Fruit fly (Drosophila melanogaster) whole organism, prepupa: ENCODE measurements around the gene CG7381.

Source experiments
- Blimp-1 ChIP-seq: fragments of 200-800 bp; sonication (Bioruptor generic); optimal IDR thresholded peaks from 3 replicates; lab custom pipeline; 2017; ENCODE audit warnings: missing biosample characterization, missing genetic modification characterization, mild to moderate bottlenecking, moderate library complexity, missing genetic modification reagents
- CG10631 ChIP-seq: fragments of 200-800 bp; sonication (Bioruptor generic); optimal IDR thresholded peaks from 2 replicates; lab custom pipeline; 2016; ENCODE audit warnings: missing biosample characterization, missing genetic modification characterization
- CG10669 ChIP-seq: fragments of 200-800 bp; sonication (Bioruptor generic); optimal IDR thresholded peaks from 3 replicates; lab custom pipeline; 2018; ENCODE audit warnings: missing biosample characterization, mild to moderate bottlenecking, missing genetic modification characterization, moderate library complexity
- CG11294 ChIP-seq: fragments of 200-800 bp; sonication (Bioruptor generic); IDR thresholded peaks from 2 replicates; pipeline ENCODE4 v1.3.6; 2022; ENCODE audit warnings: missing biosample characterization, missing genetic modification characterization
- CG11762 ChIP-seq: fragments of 200-800 bp; sonication (Bioruptor generic); optimal IDR thresholded peaks from 3 replicates; lab custom pipeline; 2016; ENCODE audit warnings: missing biosample characterization, missing genetic modification characterization; ENCODE audit not compliant: insufficient read depth
- CG11902 ChIP-seq: fragments of 200-800 bp; sonication (Bioruptor generic); optimal IDR thresholded peaks from 3 replicates; lab custom pipeline; 2016; ENCODE audit warnings: missing biosample characterization, missing genetic modification characterization
- CG15336 ChIP-seq: fragments of 200-800 bp; sonication (Bioruptor generic); IDR thresholded peaks from 2 replicates; pipeline ENCODE4 v1.3.6; 2022; ENCODE audit warnings: missing biosample characterization, missing genetic modification characterization
- CG1621 ChIP-seq: fragments of 200-800 bp; sonication (Bioruptor generic); optimal IDR thresholded peaks from 3 replicates; lab custom pipeline; 2018; ENCODE audit warnings: missing biosample characterization, mild to moderate bottlenecking, missing genetic modification characterization
- CG16779 ChIP-seq: fragments of 200-800 bp; sonication (Bioruptor generic); optimal IDR thresholded peaks from 3 replicates; lab custom pipeline; 2017; ENCODE audit warnings: missing biosample characterization, mild to moderate bottlenecking, missing genetic modification characterization
- CG31627 ChIP-seq: fragments of 200-800 bp; sonication (Bioruptor generic); optimal IDR thresholded peaks from 3 replicates; lab custom pipeline; 2016; ENCODE audit warnings: missing biosample characterization, missing genetic modification characterization
- CG34406 ChIP-seq: fragments of 200-800 bp; sonication (Bioruptor generic); optimal IDR thresholded peaks from 3 replicates; lab custom pipeline; 2016; ENCODE audit warnings: missing biosample characterization, missing genetic modification characterization
- CG3919 ChIP-seq: fragments of 200-800 bp; sonication (Bioruptor generic); optimal IDR thresholded peaks from 3 replicates; lab custom pipeline; 2016; ENCODE audit warnings: missing biosample characterization, missing genetic modification characterization
- CG4318 ChIP-seq: fragments of 200-800 bp; sonication (Bioruptor generic); optimal IDR thresholded peaks from 3 replicates; lab custom pipeline; 2017; ENCODE audit warnings: missing biosample characterization, mild to moderate bottlenecking, missing genetic modification characterization
- CG6163 ChIP-seq: fragments of 200-800 bp; sonication (Bioruptor generic); IDR thresholded peaks from 3 replicates; pipeline ENCODE4 v1.3.6; 2022; ENCODE audit warnings: missing biosample characterization, missing genetic modification characterization
- CG6276 ChIP-seq: fragments of 200-800 bp; sonication (Bioruptor generic); optimal IDR thresholded peaks from 2 replicates; lab custom pipeline; 2017; ENCODE audit warnings: missing biosample characterization, mild to moderate bottlenecking, missing genetic modification characterization
- CG6792 ChIP-seq: fragments of 200-800 bp; sonication (Bioruptor generic); optimal IDR thresholded peaks from 3 replicates; lab custom pipeline; 2016; ENCODE audit warnings: missing biosample characterization, missing genetic modification characterization
- CG6808 ChIP-seq: fragments of 200-800 bp; sonication (Bioruptor generic); optimal IDR thresholded peaks from 3 replicates; lab custom pipeline; 2017; ENCODE audit warnings: missing biosample characterization, missing genetic modification characterization, mild to moderate bottlenecking, moderate library complexity, missing genetic modification reagents
- CG6854 ChIP-seq: fragments of 200-800 bp; sonication (Bioruptor generic); optimal IDR thresholded peaks from 2 replicates; lab custom pipeline; 2017; ENCODE audit warnings: missing biosample characterization, mild to moderate bottlenecking, missing genetic modification characterization
- CG8119 ChIP-seq: fragments of 200-800 bp; sonication (Bioruptor generic); IDR thresholded peaks from 3 replicates; pipeline ENCODE4 v1.3.6; 2022; ENCODE audit warnings: missing biosample characterization, missing genetic modification characterization
- CG8319 ChIP-seq: fragments of 200-800 bp; sonication (Bioruptor generic); optimal IDR thresholded peaks from 3 replicates; lab custom pipeline; 2016; ENCODE audit warnings: missing biosample characterization, missing genetic modification characterization
- CG9139 ChIP-seq: fragments of 200-800 bp; sonication (Bioruptor generic); optimal IDR thresholded peaks from 3 replicates; lab custom pipeline; 2017; ENCODE audit warnings: missing biosample characterization, mild to moderate bottlenecking, missing genetic modification characterization
- Eip75B ChIP-seq: fragments of 200-800 bp; sonication (Bioruptor generic); optimal IDR thresholded peaks from 3 replicates; lab custom pipeline; 2016; ENCODE audit warnings: missing biosample characterization, missing genetic modification characterization
- Eip78C ChIP-seq: fragments of 200-800 bp; sonication (Bioruptor generic); peaks from one replicate; lab custom pipeline; 2016; ENCODE audit warnings: missing biosample characterization, missing genetic modification characterization
- Eip93F ChIP-seq: fragments of 200-800 bp; sonication (Bioruptor generic); optimal IDR thresholded peaks from 2 replicates; lab custom pipeline; 2016; ENCODE audit warnings: missing biosample characterization, mild to moderate bottlenecking, missing genetic modification characterization
- Ets21C ChIP-seq: fragments of 200-800 bp; sonication (Bioruptor generic); optimal IDR thresholded peaks from 3 replicates; lab custom pipeline; 2016; ENCODE audit warnings: missing biosample characterization, missing genetic modification characterization
- Gug ChIP-seq: fragments of 200-800 bp; sonication (Bioruptor generic); IDR thresholded peaks from 2 replicates; pipeline ENCODE4 v1.3.6; 2022; ENCODE audit warnings: missing biosample characterization, missing genetic modification characterization
- Hr38 ChIP-seq: sonication (Bioruptor generic); optimal IDR thresholded peaks from 2 replicates; lab custom pipeline; 2016; ENCODE audit warnings: missing biosample characterization, missing genetic modification characterization
- Hr4 ChIP-seq: fragments of 200-800 bp; sonication (Bioruptor generic); optimal IDR thresholded peaks from 3 replicates; lab custom pipeline; 2016; ENCODE audit warnings: missing biosample characterization, missing genetic modification characterization
- Lpt ChIP-seq: fragments of 200-800 bp; sonication (Bioruptor generic); optimal IDR thresholded peaks from 3 replicates; lab custom pipeline; 2016; ENCODE audit warnings: missing biosample characterization, missing genetic modification characterization
- Met ChIP-seq: fragments of 200-800 bp; sonication (Bioruptor generic); optimal IDR thresholded peaks from 3 replicates; lab custom pipeline; 2016; ENCODE audit warnings: missing biosample characterization, missing genetic modification characterization
- OdsH ChIP-seq: fragments of 200-800 bp; sonication (Bioruptor generic); optimal IDR thresholded peaks from 3 replicates; lab custom pipeline; 2016; ENCODE audit warnings: missing biosample characterization, missing genetic modification characterization
- Sox14 ChIP-seq: fragments of 200-800 bp; sonication (Bioruptor generic); optimal IDR thresholded peaks from 3 replicates; lab custom pipeline; 2016; ENCODE audit warnings: missing biosample characterization, missing genetic modification characterization
- acj6 ChIP-seq: fragments of 200-800 bp; sonication (Bioruptor generic); optimal IDR thresholded peaks from 3 replicates; lab custom pipeline; 2016; ENCODE audit warnings: missing biosample characterization, missing genetic modification characterization
- cyc ChIP-seq: fragments of 200-800 bp; sonication (Bioruptor generic); optimal IDR thresholded peaks from 3 replicates; lab custom pipeline; 2016; ENCODE audit warnings: missing biosample characterization, missing genetic modification characterization
- dac ChIP-seq: fragments of 200-800 bp; sonication (Bioruptor generic); optimal IDR thresholded peaks from 2 replicates; lab custom pipeline; 2017; ENCODE audit warnings: missing biosample characterization, mild to moderate bottlenecking, missing genetic modification characterization
- dsx ChIP-seq: fragments of 200-800 bp; optimal IDR thresholded peaks from 3 replicates; lab custom pipeline; 2019; ENCODE audit warnings: missing biosample characterization, mild to moderate bottlenecking, missing genetic modification characterization, moderate library complexity; ENCODE audit not compliant: poor library complexity, severe bottlenecking
- eg ChIP-seq: fragments of 200-800 bp; sonication (Bioruptor generic); IDR thresholded peaks from 3 replicates; pipeline ENCODE4 v1.3.6; 2022; ENCODE audit warnings: missing biosample characterization, missing genetic modification characterization
- esn ChIP-seq: fragments of 200-800 bp; sonication (Bioruptor generic); optimal IDR thresholded peaks from 2 replicates; lab custom pipeline; 2016; ENCODE audit warnings: missing biosample characterization, mild to moderate bottlenecking, missing genetic modification characterization, moderate library complexity
- lz ChIP-seq: fragments of 200-800 bp; sonication (Bioruptor generic); optimal IDR thresholded peaks from 3 replicates; lab custom pipeline; 2016; ENCODE audit warnings: missing biosample characterization, missing genetic modification characterization
- pdm3 ChIP-seq: fragments of 200-800 bp; sonication (Bioruptor generic); optimal IDR thresholded peaks from 3 replicates; lab custom pipeline; 2016; ENCODE audit warnings: missing biosample characterization, missing genetic modification characterization
- spab ChIP-seq: fragments of 200-800 bp; sonication (Bioruptor generic); optimal IDR thresholded peaks from 2 replicates; lab custom pipeline; 2017; ENCODE audit warnings: missing biosample characterization, mild to moderate bottlenecking, missing genetic modification characterization, missing genetic modification reagents
- topi ChIP-seq: fragments of 200-800 bp; sonication (Bioruptor generic); optimal IDR thresholded peaks from 3 replicates; lab custom pipeline; 2016; ENCODE audit warnings: missing biosample characterization, missing genetic modification characterization
- vri ChIP-seq: fragments of 200-800 bp; sonication (Bioruptor generic); optimal IDR thresholded peaks from 3 replicates; lab custom pipeline; 2016; ENCODE audit warnings: missing biosample characterization, mild to moderate bottlenecking, missing genetic modification characterization

CG7381 gene

DNA sequence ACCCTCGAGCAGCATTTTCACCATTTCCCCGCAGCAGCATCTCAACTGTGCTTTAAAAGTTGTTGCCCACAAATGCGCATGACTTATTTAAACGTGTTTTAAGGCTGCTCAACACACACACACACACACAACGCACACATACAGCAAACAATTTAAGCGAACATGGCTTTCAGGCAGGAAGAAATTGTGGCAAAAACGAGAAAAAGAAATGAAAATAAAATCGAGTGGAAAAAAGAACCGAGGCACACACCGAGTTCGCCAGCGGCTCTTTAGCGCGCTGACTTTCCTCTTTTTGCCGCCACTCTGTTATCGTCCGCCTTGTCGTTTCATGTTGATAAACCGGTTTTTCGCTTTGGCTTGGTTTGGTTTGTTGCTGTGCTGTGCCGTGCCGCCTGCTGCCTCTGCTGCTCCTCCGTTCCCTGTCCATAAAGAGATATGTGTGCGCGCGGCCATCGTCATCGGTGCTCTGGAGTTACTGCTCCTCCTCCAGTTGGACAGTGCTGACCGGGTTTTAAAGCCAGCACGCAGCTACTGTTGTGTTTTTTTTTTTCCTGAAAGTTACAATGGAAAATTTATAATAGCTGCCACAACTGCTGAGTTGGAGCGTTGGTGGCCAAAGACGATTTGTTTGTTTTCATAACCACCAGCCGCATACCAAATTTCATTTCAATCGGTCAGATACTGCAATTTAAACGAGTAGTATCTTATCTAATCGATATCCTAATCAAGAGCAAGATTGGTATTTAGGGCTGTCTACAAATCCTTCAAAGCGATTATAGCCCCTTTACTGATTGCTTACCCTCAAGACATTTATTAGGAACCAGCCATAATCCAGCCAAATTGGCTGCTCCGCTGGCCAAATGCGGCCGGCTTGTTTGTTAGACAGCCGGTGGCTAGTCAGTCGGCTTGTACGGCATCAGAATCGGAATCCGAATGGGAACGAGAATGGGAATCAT lies 38.8 kb upstream of the CG7381 start (continued):
- TF ChIP-seq spab (GFP tag; lab: Kevin White, UChicago) (peak; percentile 47), Eip93F (GFP tag; lab: Kevin White, UChicago) (peak; percentile 18), Hr38 (no peak), CG34406 (GFP tag; lab: Kevin White, UChicago) (no peak), CG6854 (GFP tag; lab: Kevin White, UChicago) (no peak), CG4318 (no peak), CG8319 (GFP tag; lab: Kevin White, UChicago) (no peak), eg (GFP tag; lab: Robert Waterston, UW) (0 out of 3 replicates have a peak, but pooled peaks have one; percentile 5), CG6163 (GFP tag; lab: Robert Waterston, UW) (peak; percentile 50; the same call in 1 of the 3 replicates), CG6792 (GFP tag; lab: Kevin White, UChicago) (no peak), dac (GFP tag; lab: Kevin White, UChicago) (no peak), Lpt (GFP tag; lab: Kevin White, UChicago) (peak; percentile 60), esn (GFP tag; lab: Kevin White, UChicago) (peak; percentile 11), topi (GFP tag; lab: Kevin White, UChicago) (peak; percentile 22), CG16779 (tag; lab: Kevin White, UChicago) (peak; percentile 46), Eip78C (GFP tag; lab: Kevin White, UChicago) (peak; percentile 84), CG10631 (GFP tag; lab: Kevin White, UChicago) (peak; percentile 74), CG6276 (GFP tag; lab: Kevin White, UChicago) (peak; percentile 57), OdsH (peak; percentile 6), cyc (GFP tag; lab: Kevin White, UChicago) (peak; percentile 4), vri (peak; percentile 72), CG11902 (GFP tag; lab: Kevin White, UChicago) (no peak), CG9139 (GFP tag; lab: Kevin White, UChicago) (peak; percentile 23), CG6808 (GFP tag; lab: Kevin White, UChicago) (peak; percentile 42)

DNA sequence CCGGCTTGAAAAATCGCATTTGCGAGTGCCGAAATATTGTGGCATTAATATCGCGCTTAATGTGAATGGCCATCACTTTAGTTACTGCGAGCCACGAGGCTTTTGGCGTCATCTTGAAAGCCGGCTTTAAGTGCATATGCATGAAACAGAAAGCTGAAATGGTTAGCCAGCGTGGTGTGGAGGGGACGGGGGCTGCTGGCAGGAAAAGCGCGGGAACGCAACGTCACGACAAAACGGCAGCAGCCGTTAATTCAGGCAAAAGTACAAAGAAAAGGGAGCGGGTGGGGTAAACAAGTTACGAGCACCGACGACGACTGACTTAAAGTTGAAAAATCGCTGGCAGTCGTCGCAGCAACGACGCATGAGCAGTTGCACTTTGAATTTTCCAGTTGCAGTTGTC lies 38.1 kb upstream of the CG7381 start:
- peak; percentile 3 for TF ChIP-seq Sox14 (GFP tag; lab: Kevin White, UChicago)
- no peak for TF ChIP-seq CG11762 (GFP tag; lab: Kevin White, UChicago)
- TF ChIP-seq Blimp-1 (GFP tag; lab: Kevin White, UChicago), result peak; percentile 84
- no peak for TF ChIP-seq Ets21C (GFP tag; lab: Kevin White, UChicago)
- no peak for TF ChIP-seq pdm3 (GFP tag; lab: Kevin White, UChicago)
- TF ChIP-seq CG1621 (tag; lab: Kevin White, UChicago), result no peak
- no peak for TF ChIP-seq topi (GFP tag; lab: Kevin White, UChicago)
- TF ChIP-seq CG11902 (GFP tag; lab: Kevin White, UChicago), result no peak
- TF ChIP-seq CG6854 (GFP tag; lab: Kevin White, UChicago), result peak; percentile 4
- TF ChIP-seq eg (GFP tag; lab: Robert Waterston, UW), result 0 out of 3 replicates have a peak, but pooled peaks have one; percentile 23
- TF ChIP-seq CG6792 (GFP tag; lab: Kevin White, UChicago), result no peak

DNA sequence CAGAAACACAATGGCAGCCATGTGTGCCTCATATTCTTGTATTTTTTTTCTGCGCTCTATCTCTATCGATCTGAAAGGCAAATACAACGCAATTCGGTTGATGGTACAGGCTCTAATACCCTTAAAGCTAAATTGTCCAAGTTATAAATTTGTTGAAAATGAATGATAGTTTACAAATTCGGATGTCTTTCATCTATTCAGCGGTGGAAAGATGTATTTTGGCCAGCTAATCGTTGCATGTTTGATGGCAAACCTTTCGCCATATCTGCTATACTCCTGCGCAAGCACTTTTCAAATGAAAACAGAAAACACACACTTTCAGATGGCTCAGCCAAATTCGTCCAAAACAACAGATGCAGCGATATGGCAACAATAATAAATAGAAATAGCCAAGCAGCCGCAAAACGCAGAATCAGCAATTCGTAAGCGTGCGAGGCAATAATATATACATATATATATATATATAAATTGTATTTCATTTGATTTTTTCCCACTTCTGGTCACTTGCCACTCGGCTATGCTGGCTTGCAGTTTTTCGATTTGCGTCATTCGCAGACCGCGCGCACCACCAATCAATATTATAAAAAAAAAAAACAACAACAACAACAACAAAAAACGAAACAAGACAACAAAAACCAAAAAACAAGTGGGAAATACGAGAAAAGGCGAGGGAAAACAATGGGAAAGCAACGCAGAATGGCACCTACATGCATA lies 37.1 kb upstream of the CG7381 start:
- TF ChIP-seq CG31627 (GFP tag; lab: Kevin White, UChicago) (no peak), lz (no peak), CG15336 (peak; percentile 51), dsx (no peak), CG3919 (GFP tag; lab: Kevin White, UChicago) (no peak), Hr38 (no peak), CG6163 (GFP tag; lab: Robert Waterston, UW) (peak; percentile 41; the same call in 2 of the 3 replicates), acj6 (GFP tag; lab: Kevin White, UChicago) (no peak), Met (GFP tag; lab: Kevin White, UChicago) (no peak), Hr4 (GFP tag; lab: Kevin White, UChicago) (peak; percentile 43), Eip75B (GFP tag; lab: Kevin White, UChicago) (no peak), CG8119 (0 out of 3 replicates have a peak, but pooled peaks have one; percentile 18), eg (GFP tag; lab: Robert Waterston, UW) (peak; percentile 54), CG11294 (GFP tag; lab: Robert Waterston, UW) (peak; percentile 45; the same call in 1 of the 2 replicates), Gug (GFP tag; lab: Robert Waterston, UW) (no peak; the same call in 1 of the 2 replicates), CG11762 (GFP tag; lab: Kevin White, UChicago) (no peak), CG10669 (GFP tag; lab: Kevin White, UChicago) (no peak), cyc (GFP tag; lab: Kevin White, UChicago) (no peak)
